Worm (Caenorhabditis elegans): ENCODE measurements around the gene fipr-1.
A peak's percentile ranks its signal among the peaks of the same experiment; 100 is the strongest.

Gene fipr-1

DNA sequence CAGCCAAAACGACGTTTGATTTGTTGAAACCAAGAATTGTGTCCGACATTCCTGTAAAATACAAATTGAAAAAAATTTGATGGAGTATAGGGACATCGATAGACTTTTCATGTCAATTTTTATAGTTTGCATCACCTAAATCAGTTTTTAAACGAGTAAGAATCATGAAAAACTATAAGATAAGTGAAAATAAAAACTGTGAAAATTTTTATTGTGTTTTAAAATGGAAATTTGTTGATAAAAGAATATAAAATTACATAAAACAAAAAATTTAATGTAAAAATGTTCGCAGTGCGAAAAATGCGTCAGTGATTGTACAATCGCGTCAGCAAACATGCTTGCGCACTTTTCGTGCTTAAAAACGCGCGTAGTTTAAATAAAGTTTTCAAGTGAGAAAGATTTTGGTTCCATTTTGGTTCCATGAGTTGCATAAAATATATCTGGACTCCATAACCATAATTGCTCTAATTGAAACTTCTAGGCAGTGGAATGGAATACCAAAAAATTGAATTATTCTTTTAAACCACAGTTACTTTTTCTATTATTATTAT is 18.1 kb downstream of the fipr-1 start, which contains the start of gene tomm-20 (continued):
- TF ChIP-seq nhr-67 (tag; optimal IDR thresholded peaks at IDR 0.05), result no peak

DNA sequence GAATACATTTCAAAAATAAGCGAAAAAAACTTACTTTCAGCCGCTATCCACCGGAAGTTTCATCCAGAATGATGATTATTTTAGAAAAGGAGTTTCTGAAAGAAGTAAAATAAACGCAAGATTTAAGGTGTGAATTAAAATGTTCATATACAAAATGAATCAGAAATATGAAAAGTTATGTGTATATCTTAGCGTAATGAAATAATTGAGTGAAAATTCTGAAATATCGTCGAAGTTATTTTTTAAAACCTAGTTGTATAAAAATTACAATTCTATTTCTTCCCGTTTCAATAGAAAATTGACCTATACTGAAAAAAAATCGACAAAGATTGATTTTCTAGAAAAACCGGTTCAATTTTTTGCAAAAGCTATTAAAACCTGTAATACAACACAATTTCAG is 23.6 kb downstream of the fipr-1 start, which contains the start of gene twk-13:
Gene twk-13 (minus strand): TSS at position 101 of the 400 bp plus-strand sequence.
- TF ChIP-seq elt-3 (tag; optimal IDR thresholded peaks at IDR 0.05), result no peak
- no peak for TF ChIP-seq ztf-11 (tag; optimal IDR thresholded peaks at IDR 0.05)
- TF ChIP-seq nhr-25 (tag; optimal IDR thresholded peaks at IDR 0.05), result no peak
- no peak for TF ChIP-seq aly-2 (tag; optimal IDR thresholded peaks at IDR 0.05)
- no peak for TF ChIP-seq ztf-4 (tag; optimal IDR thresholded peaks at IDR 0.05)
- no peak for TF ChIP-seq nhr-43 (tag; optimal IDR thresholded peaks at IDR 0.05; ENCODE audit: poor library complexity, severe bottlenecking)
- TF ChIP-seq unc-39 (tag; optimal IDR thresholded peaks at IDR 0.05), result no peak
- no peak for TF ChIP-seq skn-1 (tag; optimal IDR thresholded peaks at IDR 0.05)
- TF ChIP-seq ceh-28 (tag; optimal IDR thresholded peaks at IDR 0.05), result no peak
- no peak for TF ChIP-seq hmg-11 (tag; optimal IDR thresholded peaks at IDR 0.05)
- TF ChIP-seq mdl-1 (tag; optimal IDR thresholded peaks at IDR 0.05), result no peak
- TF ChIP-seq nhr-28 (tag; optimal IDR thresholded peaks at IDR 0.05), result no peak
- TF ChIP-seq pha-4 (tag; optimal IDR thresholded peaks at IDR 0.05), result no peak
- no peak for TF ChIP-seq fos-1 (tag; optimal IDR thresholded peaks at IDR 0.05)
- TF ChIP-seq elt-1 (tag; optimal IDR thresholded peaks at IDR 0.05), result no peak
- TF ChIP-seq nhr-77 (tag; optimal IDR thresholded peaks at IDR 0.05), result no peak

DNA sequence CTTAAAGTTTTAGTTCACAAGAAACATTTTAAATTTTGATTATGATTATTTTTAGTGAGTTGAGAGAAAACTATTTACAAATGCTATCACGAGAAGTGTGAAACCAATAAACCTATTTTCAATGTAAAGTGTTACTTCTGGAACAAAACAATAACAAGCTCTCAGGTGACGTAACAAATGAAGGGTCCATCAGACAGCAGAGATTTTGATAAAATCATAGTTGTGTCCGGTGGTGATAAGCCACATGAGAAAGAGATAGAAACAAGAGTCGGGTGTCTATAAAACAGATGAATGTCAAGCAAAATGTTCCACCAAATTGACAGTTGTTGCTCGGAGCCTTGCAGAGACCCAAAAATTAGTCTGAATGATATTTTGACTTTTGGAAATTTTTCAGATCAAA is 27.2 kb downstream of the fipr-1 start:
- TF ChIP-seq nhr-23 (tag; optimal IDR thresholded peaks at IDR 0.05), result no peak
- no peak for TF ChIP-seq hmg-11 (tag; optimal IDR thresholded peaks at IDR 0.05)
- TF ChIP-seq elt-3 (tag; optimal IDR thresholded peaks at IDR 0.05), result no peak
- TF ChIP-seq pha-4 (tag; optimal IDR thresholded peaks at IDR 0.05), result no peak
- TF ChIP-seq egl-5 (tag; optimal IDR thresholded peaks at IDR 0.05), result peak; percentile 78

DNA sequence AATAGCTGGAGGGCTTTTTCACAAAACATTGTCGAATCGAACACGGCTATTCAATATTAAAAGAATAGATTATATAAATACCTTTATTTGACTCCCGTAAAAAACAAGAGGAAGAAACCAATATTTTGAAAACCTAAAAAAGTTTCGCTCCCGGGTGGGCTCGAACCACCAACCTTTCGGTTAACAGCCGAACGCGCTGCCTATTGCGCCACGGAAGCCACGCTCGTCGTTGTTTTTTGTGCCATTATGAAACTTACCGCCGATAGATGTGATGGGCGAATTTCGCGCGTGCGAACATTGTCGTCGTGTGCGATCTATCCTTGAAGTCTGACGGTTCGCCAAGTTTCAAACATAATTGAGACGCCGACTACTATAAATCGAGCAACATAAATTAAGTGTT is 29.7 kb downstream of the fipr-1 start:
- no peak for TF ChIP-seq elt-3 (tag; optimal IDR thresholded peaks at IDR 0.05)
- TF ChIP-seq nfya-1 (tag; optimal IDR thresholded peaks at IDR 0.05; ENCODE audit: insufficient read depth), result peak; percentile 32
- TF ChIP-seq tbx-2 (tag; optimal IDR thresholded peaks at IDR 0.05), result no peak
- no peak for TF ChIP-seq ceh-28 (tag; optimal IDR thresholded peaks at IDR 0.05)
- TF ChIP-seq zag-1 (tag; optimal IDR thresholded peaks at IDR 0.05), result no peak
- no peak for TF ChIP-seq nhr-12 (tag; optimal IDR thresholded peaks at IDR 0.05)
- no peak for TF ChIP-seq eor-1 (tag; optimal IDR thresholded peaks at IDR 0.05)
- TF ChIP-seq snpc-4 (tag; optimal IDR thresholded peaks at IDR 0.05), result no peak
- TF ChIP-seq mdl-1 (tag; optimal IDR thresholded peaks at IDR 0.05), result no peak
- no peak for TF ChIP-seq unc-39 (tag; optimal IDR thresholded peaks at IDR 0.05)
- TF ChIP-seq fkh-2 (tag; optimal IDR thresholded peaks at IDR 0.05), result no peak
- TF ChIP-seq mml-1 (tag; optimal IDR thresholded peaks at IDR 0.05), result no peak
- TF ChIP-seq nhr-76 (tag; optimal IDR thresholded peaks at IDR 0.05), result no peak
- no peak for TF ChIP-seq ztf-4 (tag; optimal IDR thresholded peaks at IDR 0.05)
- TF ChIP-seq lin-39 (tag; optimal IDR thresholded peaks at IDR 0.05), result peak; percentile 43
- TF ChIP-seq skn-1 (tag; optimal IDR thresholded peaks at IDR 0.05), result no peak
- no peak for TF ChIP-seq nhr-23 (tag; optimal IDR thresholded peaks at IDR 0.05)
- peak; percentile 38 for TF ChIP-seq lsy-12 (tag; optimal IDR thresholded peaks at IDR 0.05)
- TF ChIP-seq hmg-11 (tag; optimal IDR thresholded peaks at IDR 0.05), result peak; percentile 61
- peak; percentile 11 for TF ChIP-seq elt-2 (tag; optimal IDR thresholded peaks at IDR 0.05)
- TF ChIP-seq ama-1 (optimal IDR thresholded peaks at IDR 0.05), result no peak
- TF ChIP-seq jun-1 (tag; optimal IDR thresholded peaks at IDR 0.05), result no peak
- no peak for TF ChIP-seq aly-2 (tag; optimal IDR thresholded peaks at IDR 0.05)
- TF ChIP-seq nhr-43 (tag; optimal IDR thresholded peaks at IDR 0.05; ENCODE audit: poor library complexity, severe bottlenecking), result no peak
- TF ChIP-seq egl-27 (tag; optimal IDR thresholded peaks at IDR 0.05), result no peak
- TF ChIP-seq unc-62 (GFP tag; optimal IDR thresholded peaks at IDR 0.05), result no peak
- no peak for TF ChIP-seq ceh-82 (tag; optimal IDR thresholded peaks at IDR 0.05)
- no peak for TF ChIP-seq ceh-9 (tag; optimal IDR thresholded peaks at IDR 0.05)

Data from whole organism, L3 larva.